Worm (Caenorhabditis elegans): ENCODE data around the gene T01G6.10.
A peak's percentile ranks its signal among the peaks of the same experiment; 100 is the strongest.

The T01G6.10 gene

DNA sequence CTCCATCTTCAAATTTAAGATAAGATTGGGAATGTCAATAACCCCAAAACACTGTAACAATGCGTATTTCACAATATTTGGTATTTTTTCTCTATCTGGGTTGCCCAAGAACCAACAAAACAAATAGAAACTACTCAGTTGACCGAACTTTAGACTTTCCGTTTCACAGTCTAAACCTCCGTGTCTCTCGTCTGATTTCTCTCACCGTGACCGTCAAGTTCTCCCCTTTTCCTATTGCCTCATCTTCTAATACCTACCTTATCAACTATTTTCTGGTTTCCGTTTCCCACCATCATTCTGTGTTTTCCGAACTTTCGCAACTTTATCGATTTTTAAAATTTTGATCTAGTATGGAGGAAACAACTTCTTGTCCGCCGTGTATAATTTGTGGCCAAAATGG, 8.7 kb downstream of the T01G6.10 start, which contains the start of gene nhr-131:
TSS of gene nhr-131 (plus strand) at position 87 of the 400 bp plus-strand sequence.
- no peak for TF ChIP-seq ref-1 (GFP tag; conservative IDR thresholded peaks at IDR 0.05)
- no peak for TF ChIP-seq tab-1 (GFP tag; IDR thresholded peaks at IDR 0.05)
- TF ChIP-seq T22C8.4 (GFP tag; IDR thresholded peaks at IDR 0.05) = 0 out of 2 replicates have a peak, but pooled peaks have one; percentile 29

DNA sequence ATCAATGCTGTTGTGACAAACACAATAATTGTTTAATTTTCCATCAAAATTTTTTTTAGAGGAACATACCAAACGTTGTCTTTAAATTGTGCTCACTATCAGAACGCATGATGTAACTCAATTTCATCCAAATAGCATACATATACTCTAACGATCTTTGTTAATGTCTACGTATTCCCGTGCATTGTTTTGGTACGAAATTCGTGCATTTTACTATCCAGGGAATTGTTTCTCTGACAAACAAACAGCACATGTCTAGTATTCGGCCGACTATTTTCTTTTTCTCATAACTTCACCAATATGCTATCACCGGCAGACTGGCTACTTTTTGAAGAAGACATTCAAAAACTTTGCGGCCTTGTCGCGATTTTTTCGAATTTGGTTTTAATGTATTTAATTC, 11.6 kb downstream of the T01G6.10 start, which contains the start of gene str-196:
TSS of gene str-196 (plus strand) at position 301 of the 400 bp plus-strand sequence.
- TF ChIP-seq ref-1 (GFP tag; conservative IDR thresholded peaks at IDR 0.05) (no peak), cog-1 (tag; optimal IDR thresholded peaks at IDR 0.05) (no peak), med-1 (GFP tag; optimal IDR thresholded peaks at IDR 0.05; ENCODE audit: insufficient read depth) (no peak), klf-2 (GFP tag; conservative IDR thresholded peaks at IDR 0.05) (no peak), T22C8.4 (GFP tag; IDR thresholded peaks at IDR 0.05) (no peak), ztf-29 (GFP tag; IDR thresholded peaks at IDR 0.05) (no peak), tab-1 (GFP tag; IDR thresholded peaks at IDR 0.05) (no peak), ztf-23 (GFP tag; IDR thresholded peaks at IDR 0.05) (no peak), flt-1 (GFP tag; IDR thresholded peaks at IDR 0.05) (no peak)

DNA sequence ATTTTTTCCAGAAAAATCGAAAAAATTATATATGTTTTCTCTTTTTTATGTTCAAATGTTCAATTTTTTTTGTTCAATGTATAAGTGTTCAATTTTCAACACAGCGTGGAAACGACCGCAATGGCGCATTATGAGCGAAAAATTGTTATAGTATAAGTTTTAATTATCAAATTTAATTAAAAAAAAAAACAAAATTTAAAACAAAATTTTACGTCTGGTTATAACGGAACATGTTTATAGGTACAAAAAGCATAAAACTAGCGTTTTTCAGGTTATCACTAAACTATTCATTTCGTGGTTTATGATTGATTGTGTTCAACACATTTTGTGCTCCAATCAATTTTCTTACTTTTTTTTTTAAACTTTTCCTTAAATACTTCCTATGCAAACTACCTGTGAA, 13.7 kb downstream of the T01G6.10 start, which contains the start of gene nhr-106:
TSS of gene nhr-106 (plus strand) at position 301 of the 400 bp plus-strand sequence.
- TF ChIP-seq T22C8.4 (GFP tag; IDR thresholded peaks at IDR 0.05) (no peak), ztf-23 (GFP tag; IDR thresholded peaks at IDR 0.05) (no peak)

DNA sequence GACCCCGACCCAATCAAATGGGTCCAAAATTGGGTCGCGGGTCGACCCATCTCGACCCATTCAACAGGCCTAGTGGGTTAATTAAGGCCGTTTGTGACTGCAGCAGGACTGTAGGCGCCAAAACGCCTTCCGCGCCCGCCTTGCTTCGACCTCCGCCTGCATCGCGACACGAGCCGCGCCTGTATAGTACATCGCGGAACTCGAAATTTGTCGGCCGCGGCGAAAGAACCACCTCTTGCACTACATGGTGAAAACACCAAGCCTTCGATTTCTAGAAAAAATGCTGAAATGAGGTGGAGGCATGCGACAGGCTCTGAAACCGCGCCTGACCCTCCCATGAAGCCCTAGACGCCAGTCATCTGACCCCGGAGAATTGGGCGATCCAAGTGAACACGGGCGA, 15.0 kb downstream of the T01G6.10 start:
- TF ChIP-seq flt-1 (GFP tag; IDR thresholded peaks at IDR 0.05) (no peak), klf-2 (GFP tag; conservative IDR thresholded peaks at IDR 0.05) (no peak), ztf-29 (GFP tag; IDR thresholded peaks at IDR 0.05) (no peak), T22C8.4 (GFP tag; IDR thresholded peaks at IDR 0.05) (no peak), ztf-23 (GFP tag; IDR thresholded peaks at IDR 0.05) (no peak), ref-1 (GFP tag; conservative IDR thresholded peaks at IDR 0.05) (no peak), tab-1 (GFP tag; IDR thresholded peaks at IDR 0.05) (no peak), med-1 (GFP tag; optimal IDR thresholded peaks at IDR 0.05; ENCODE audit: insufficient read depth) (no peak), cog-1 (tag; optimal IDR thresholded peaks at IDR 0.05) (no peak)

DNA sequence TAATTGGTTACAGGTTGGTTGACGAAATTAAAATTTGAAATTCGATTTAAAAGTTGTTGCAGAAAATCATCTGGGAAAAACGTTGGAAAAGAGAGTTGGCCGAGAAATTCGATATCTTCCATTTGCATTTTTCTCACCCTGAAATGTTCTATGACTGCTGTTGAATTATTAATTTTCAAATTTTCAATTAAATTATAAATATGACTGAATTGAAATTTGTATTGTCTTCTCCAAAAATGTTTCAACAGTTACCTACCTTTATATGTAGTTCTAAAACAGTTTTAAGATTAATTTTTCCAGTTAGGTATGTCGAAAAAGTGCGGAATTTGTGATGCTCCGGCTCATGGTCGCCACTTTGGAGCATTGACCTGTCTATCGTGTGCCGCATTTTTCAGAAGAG, 16.3 kb downstream of the T01G6.10 start, which contains the start of gene nhr-211:
TSS of gene nhr-211 (plus strand) at position 301 of the 400 bp plus-strand sequence.
- TF ChIP-seq ztf-23 (GFP tag; IDR thresholded peaks at IDR 0.05) (no peak), flt-1 (GFP tag; IDR thresholded peaks at IDR 0.05) (no peak), cog-1 (tag; optimal IDR thresholded peaks at IDR 0.05) (no peak), klf-2 (GFP tag; conservative IDR thresholded peaks at IDR 0.05) (no peak), ref-1 (GFP tag; conservative IDR thresholded peaks at IDR 0.05) (no peak), ztf-29 (GFP tag; IDR thresholded peaks at IDR 0.05) (no peak), T22C8.4 (GFP tag; IDR thresholded peaks at IDR 0.05) (no peak), med-1 (GFP tag; optimal IDR thresholded peaks at IDR 0.05; ENCODE audit: insufficient read depth) (no peak), tab-1 (GFP tag; IDR thresholded peaks at IDR 0.05) (no peak)

DNA sequence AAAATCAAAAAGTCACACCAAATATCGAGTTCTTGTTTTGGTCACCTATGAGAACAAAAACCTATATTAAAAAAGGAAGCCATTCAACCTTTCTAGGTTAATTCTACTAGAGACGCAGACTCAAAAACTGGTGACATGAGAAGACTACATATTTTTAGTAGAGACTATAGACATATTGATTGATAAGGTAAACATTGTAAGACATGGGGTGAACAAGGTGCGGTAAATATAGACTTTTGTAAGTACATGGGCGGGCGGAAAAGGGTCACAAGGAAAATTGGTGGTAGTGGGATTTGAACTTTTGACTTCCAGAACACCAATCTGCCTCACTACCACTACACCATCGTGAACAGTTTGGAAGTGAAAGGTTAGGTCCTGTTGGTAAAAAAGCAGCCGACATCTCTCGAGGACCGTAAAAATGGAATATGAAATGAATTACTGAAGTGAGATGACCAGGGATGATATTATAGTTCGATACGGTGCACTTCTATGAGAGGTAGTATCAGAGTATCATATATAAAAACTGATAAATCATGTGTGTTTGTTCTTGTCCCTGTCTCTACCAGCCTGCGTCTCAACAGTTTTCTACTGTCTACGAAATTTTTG, 18.6 kb downstream of the T01G6.10 start, which contains the start of gene nhr-212:
TSS of gene nhr-212 (plus strand) at position 573 of the 606 bp plus-strand sequence.
- TF ChIP-seq med-1 (GFP tag; optimal IDR thresholded peaks at IDR 0.05; ENCODE audit: insufficient read depth) = no peak

DNA sequence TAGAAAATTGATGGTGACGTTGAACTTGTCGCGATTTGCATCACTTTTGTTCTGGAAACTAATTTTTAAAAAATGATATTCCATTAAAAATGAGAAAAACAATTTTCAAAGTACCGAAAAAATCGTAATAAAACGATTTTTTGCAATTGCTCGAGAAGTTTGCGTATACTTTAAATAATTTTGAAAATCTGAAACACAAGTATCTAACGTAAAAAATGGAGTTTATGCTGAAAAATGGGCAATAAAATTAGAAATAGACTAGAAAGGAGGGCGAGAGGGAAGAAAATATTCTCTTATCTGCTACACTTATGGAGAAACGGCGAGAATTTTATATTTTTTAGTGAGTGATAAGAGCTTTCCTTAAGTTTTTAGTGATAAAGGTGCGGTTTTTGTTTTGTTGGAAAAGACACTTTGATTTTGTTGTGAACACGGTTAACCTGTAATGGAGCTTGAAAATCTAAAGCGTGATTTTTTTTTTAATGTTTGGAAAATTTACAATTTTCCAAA, 19.7 kb downstream of the T01G6.10 start, which contains the start of gene nhr-130:
TSS of gene nhr-130 (minus strand) at position 51 of the 507 bp plus-strand sequence.
- TF ChIP-seq klf-2 (GFP tag; conservative IDR thresholded peaks at IDR 0.05) = no peak
- TF ChIP-seq ztf-29 (GFP tag; IDR thresholded peaks at IDR 0.05) = no peak
- TF ChIP-seq tab-1 (GFP tag; IDR thresholded peaks at IDR 0.05) = no peak
- TF ChIP-seq T22C8.4 (GFP tag; IDR thresholded peaks at IDR 0.05) = no peak
- TF ChIP-seq ref-1 (GFP tag; conservative IDR thresholded peaks at IDR 0.05) = no peak
- TF ChIP-seq flt-1 (GFP tag; IDR thresholded peaks at IDR 0.05) = no peak

DNA sequence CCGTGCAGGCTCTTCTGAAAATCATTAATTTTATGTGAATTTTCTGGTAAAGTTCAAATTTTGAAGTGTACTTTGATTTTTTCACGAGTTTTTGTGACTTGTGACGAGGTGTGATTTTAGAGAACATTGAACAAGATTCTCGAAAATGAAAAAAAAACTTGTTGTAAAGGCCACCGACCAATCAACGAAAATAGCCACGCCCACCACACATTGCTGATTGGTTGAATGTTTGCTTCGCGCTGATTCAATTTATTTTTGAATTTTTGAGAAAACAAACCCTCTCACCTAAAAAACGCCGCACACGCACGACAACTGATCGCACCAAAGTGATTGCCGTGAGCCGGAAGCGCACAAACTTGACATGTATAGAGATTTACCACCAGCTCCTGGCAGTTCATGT, 20.2 kb downstream of the T01G6.10 start:
- no peak for TF ChIP-seq ref-1 (GFP tag; conservative IDR thresholded peaks at IDR 0.05)
- no peak for TF ChIP-seq cog-1 (tag; optimal IDR thresholded peaks at IDR 0.05)
- TF ChIP-seq T22C8.4 (GFP tag; IDR thresholded peaks at IDR 0.05) = no peak

DNA sequence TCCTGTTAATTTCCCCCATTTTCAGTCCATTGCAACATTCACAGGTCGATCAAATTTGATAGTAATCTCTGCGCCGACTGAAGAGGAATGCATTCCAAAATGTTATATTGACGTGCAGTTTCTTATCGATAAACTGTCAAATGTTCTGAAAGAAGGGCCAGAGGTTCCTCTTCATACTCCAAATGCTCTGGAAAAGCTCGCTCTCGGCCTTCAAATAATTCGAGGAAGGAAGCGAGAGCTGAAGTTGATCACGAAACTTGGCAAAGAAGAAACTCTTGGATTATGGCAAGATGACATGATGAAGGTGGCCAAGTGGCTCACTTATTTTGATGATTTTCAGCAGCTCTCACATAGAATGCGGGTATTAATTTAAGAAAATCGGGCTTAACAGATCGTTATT, 24.0 kb downstream of the T01G6.10 start:
- TF ChIP-seq ref-1 (GFP tag; conservative IDR thresholded peaks at IDR 0.05) = no peak
- no peak for TF ChIP-seq tab-1 (GFP tag; IDR thresholded peaks at IDR 0.05)
- TF ChIP-seq flt-1 (GFP tag; IDR thresholded peaks at IDR 0.05) = no peak
- TF ChIP-seq klf-2 (GFP tag; conservative IDR thresholded peaks at IDR 0.05) = no peak
- no peak for TF ChIP-seq cog-1 (tag; optimal IDR thresholded peaks at IDR 0.05)
- no peak for TF ChIP-seq T22C8.4 (GFP tag; IDR thresholded peaks at IDR 0.05)
- TF ChIP-seq ztf-23 (GFP tag; IDR thresholded peaks at IDR 0.05) = no peak
- TF ChIP-seq ztf-29 (GFP tag; IDR thresholded peaks at IDR 0.05) = no peak
- no peak for TF ChIP-seq med-1 (GFP tag; optimal IDR thresholded peaks at IDR 0.05; ENCODE audit: insufficient read depth)

DNA sequence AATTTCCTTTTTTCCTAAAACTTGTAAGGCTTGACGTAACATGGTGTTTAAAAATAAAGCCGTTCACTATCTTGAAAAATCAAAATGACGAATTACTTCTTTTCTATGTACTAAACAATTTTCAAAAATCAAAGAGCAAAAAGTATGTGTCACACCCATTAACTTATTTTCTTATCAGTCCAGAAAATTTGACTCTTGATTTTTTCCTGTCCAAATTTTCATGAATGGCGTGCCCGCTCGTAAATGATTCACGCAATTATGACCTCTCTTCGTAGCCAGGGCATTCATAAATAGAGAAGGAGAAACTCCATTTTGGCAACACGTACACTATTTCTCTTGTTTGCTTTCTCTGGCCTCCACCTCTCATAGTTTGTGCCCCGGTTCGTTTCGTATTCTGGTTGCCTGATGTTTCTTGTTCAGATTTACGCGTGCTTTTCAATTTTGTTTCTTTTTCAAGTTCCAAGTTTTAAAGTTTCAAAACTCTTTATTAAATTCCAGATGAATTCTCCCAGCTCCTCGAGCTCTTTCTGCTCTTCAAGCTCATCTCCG, 25.3 kb downstream of the T01G6.10 start, which contains the start of gene nhr-55:
TSS of gene nhr-55 (plus strand) at position 499 of the 549 bp plus-strand sequence.
- TF ChIP-seq ztf-29 (GFP tag; IDR thresholded peaks at IDR 0.05) = no peak
- TF ChIP-seq klf-2 (GFP tag; conservative IDR thresholded peaks at IDR 0.05) = no peak
- TF ChIP-seq ztf-23 (GFP tag; IDR thresholded peaks at IDR 0.05) = no peak
- TF ChIP-seq med-1 (GFP tag; optimal IDR thresholded peaks at IDR 0.05; ENCODE audit: insufficient read depth) = no peak

All from whole organism, midembryonic.